ENCODE assay signal across 2 worm cellular contexts in the genomic region with DNA sequence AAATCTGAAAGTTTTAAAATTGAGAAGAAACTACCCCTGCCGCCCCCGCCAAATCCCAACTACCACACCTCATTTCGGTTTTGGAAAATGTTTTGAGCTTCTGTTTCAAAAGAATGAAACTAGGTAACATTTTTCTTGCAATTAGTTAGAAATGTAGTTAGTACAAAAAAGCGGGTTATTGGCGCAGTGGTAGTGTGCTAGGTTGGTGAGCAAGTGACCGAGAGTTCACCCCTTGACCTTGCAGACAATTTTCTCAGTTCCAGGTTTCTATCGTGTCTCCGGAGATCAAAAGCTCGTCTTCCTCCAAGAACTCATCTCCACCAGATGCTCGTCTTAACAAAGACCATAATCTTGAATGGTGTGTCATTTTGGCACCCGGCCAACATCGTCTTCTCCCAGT.
TF ChIP-seq lines count a peak whose summit lies in the region.

No protein-coding gene starts in this region.

TF ChIP-seq in whole organism, L4 larva, 104 proteins besides CTCF, POLR2A, EP300 and RAD21:
- TF ChIP-seq php-3 (GFP tag; IDR thresholded peaks at IDR 0.05; lab: Robert Waterston, UW) = peak; percentile 26; the same call in 1 of the 2 replicates
- peak; percentile 63 for TF ChIP-seq snpc-1.2 (GFP tag; IDR thresholded peaks at IDR 0.05; lab: Robert Waterston, UW)
- TF ChIP-seq R02D3.7 (tag; optimal IDR thresholded peaks at IDR 0.05; lab: Kevin White, UChicago) = no peak

TF ChIP-seq in whole organism, young adult, 124 proteins besides CTCF, POLR2A, EP300 and RAD21:
- TF ChIP-seq snpc-4 (GFP tag; optimal IDR thresholded peaks at IDR 0.05; lab: Kevin White, UChicago) (no peak), snpc-4 (tag; optimal IDR thresholded peaks at IDR 0.05; lab: Kevin White, UChicago) (peak in 3 of 4 experiments; percentile 49 to 69 (median 67)), madf-6 (GFP tag; IDR thresholded peaks at IDR 0.05; lab: Robert Waterston, UW) (no peak), tbp1 (GFP tag; optimal IDR thresholded peaks at IDR 0.05; lab: Kevin White, UChicago) (peak; percentile 59), bed-2 (GFP tag; IDR thresholded peaks at IDR 0.05; lab: Robert Waterston, UW) (no peak), ztf-25 (GFP tag; IDR thresholded peaks at IDR 0.05; lab: Robert Waterston, UW) (no peak), rpc-1 (optimal IDR thresholded peaks at IDR 0.05; lab: Kevin White, UChicago) (peak; percentile 26), rpc-1 (tag; optimal IDR thresholded peaks at IDR 0.05; lab: Kevin White, UChicago) (peak; percentile 63), F37B4.10 (GFP tag; IDR thresholded peaks at IDR 0.05; lab: Robert Waterston, UW) (no peak), ceh-91 (GFP tag; IDR thresholded peaks at IDR 0.05; lab: Robert Waterston, UW) (no peak), tbx-9 (tag; optimal IDR thresholded peaks at IDR 0.05; lab: Kevin White, UChicago; ENCODE audit: borderline replicate concordance) (no peak), aptf-3 (GFP tag; IDR thresholded peaks at IDR 0.05; lab: Robert Waterston, UW) (no peak), bed-1 (GFP tag; IDR thresholded peaks at IDR 0.05; lab: Robert Waterston, UW) (no peak), ztf-28 (GFP tag; IDR thresholded peaks at IDR 0.05; lab: Robert Waterston, UW) (no peak), attf-6 (GFP tag; IDR thresholded peaks at IDR 0.05; lab: Robert Waterston, UW) (no peak), snpc-1.1 (tag; optimal IDR thresholded peaks at IDR 0.05; lab: Kevin White, UChicago; ENCODE audit: insufficient read depth) (no peak), Y56A3A.18 (GFP tag; IDR thresholded peaks at IDR 0.05; lab: Robert Waterston, UW) (no peak), ztf-26 (tag; optimal IDR thresholded peaks at IDR 0.05; lab: Kevin White, UChicago) (no peak), ekl-4 (GFP tag; IDR thresholded peaks at IDR 0.05; lab: Robert Waterston, UW) (no peak), F57A8.1 (GFP tag; optimal IDR thresholded peaks at IDR 0.05; lab: Kevin White, UChicago) (no peak)

Comparison
In these comparisons a context has a peak if more than half of its experiments do, and no peak if none do; other contexts are left out.
1. Of the 7 proteins assayed by ChIP-seq in both whole organism, young adult and whole organism, L4 larva: peak only in whole organism, young adult: snpc-4; only in whole organism, L4 larva: none; in both: none; in neither: 6.